Fruit fly (Drosophila melanogaster): Measurements from ENCODE around the gene CG13738.

CG13738 gene

dm6 chr3L:13923332-13924272, 49.7 kb downstream of the CG13738 start (continued):
- 0 out of 3 replicates have a peak, but pooled peaks have one; percentile 48 for TF ChIP-seq C15 (GFP tag; IDR thresholded peaks at IDR 0.05)
- peak; percentile 47 for TF ChIP-seq cwo (GFP tag; optimal IDR thresholded peaks at IDR 0.05)
- TF ChIP-seq ken (GFP tag; IDR thresholded peaks at IDR 0.05) = peak; percentile 13; the same call in 1 of the 3 replicates
- TF ChIP-seq HLH3B (GFP tag; IDR thresholded peaks at IDR 0.05) = peak; percentile 59; the same call in 1 of the 2 replicates
- peak in 1 of 2 experiments; percentile 29 for TF ChIP-seq Hr51 (GFP tag; optimal IDR thresholded peaks at IDR 0.05)
- peak; percentile 39 for TF ChIP-seq CG13775 (GFP tag; optimal IDR thresholded peaks at IDR 0.05)
- TF ChIP-seq br (optimal IDR thresholded peaks at IDR 0.05) = no peak
- TF ChIP-seq amos (GFP tag; IDR thresholded peaks at IDR 0.05; ENCODE audit: partially characterized antibody) = no peak
- TF ChIP-seq CG9797 (GFP tag; optimal IDR thresholded peaks at IDR 0.05) = no peak
- TF ChIP-seq eyg (GFP tag; optimal IDR thresholded peaks at IDR 0.05) = no peak
- TF ChIP-seq zen2 (GFP tag; IDR thresholded peaks at IDR 0.05; ENCODE audit: partially characterized antibody) = no peak
- TF ChIP-seq Deaf1 (tag; optimal IDR thresholded peaks at IDR 0.05) = peak; percentile 33
- TF ChIP-seq dan (GFP tag; IDR thresholded peaks at IDR 0.05) = no peak
- peak; percentile 78 for TF ChIP-seq Ptx1 (GFP tag; IDR thresholded peaks at IDR 0.05)
- TF ChIP-seq CG12219 (GFP tag; optimal IDR thresholded peaks at IDR 0.05) = no peak
- TF ChIP-seq CG13424 (tag; optimal IDR thresholded peaks at IDR 0.05) = peak; percentile 32
- TF ChIP-seq bowl (GFP tag; IDR thresholded peaks at IDR 0.05) = no peak
- TF ChIP-seq CG3281 (GFP tag; optimal IDR thresholded peaks at IDR 0.05) = peak; percentile 78
- TF ChIP-seq ato (GFP tag; IDR thresholded peaks at IDR 0.05; ENCODE audit: partially characterized antibody) = no peak
- TF ChIP-seq luna (GFP tag; optimal IDR thresholded peaks at IDR 0.05) = no peak
- TF ChIP-seq CG17328 (GFP tag; IDR thresholded peaks at IDR 0.05) = peak; percentile 35; the same call in 1 of the 2 replicates
- no peak for TF ChIP-seq CG9609 (GFP tag; optimal IDR thresholded peaks at IDR 0.05)
- no peak for TF ChIP-seq CG14965 (GFP tag; optimal IDR thresholded peaks at IDR 0.05; ENCODE audit: borderline replicate concordance)
- no peak for TF ChIP-seq CG8290 (GFP tag; optimal IDR thresholded peaks at IDR 0.05)
- no peak for TF ChIP-seq CG8290 (tag; optimal IDR thresholded peaks at IDR 0.05)
- TF ChIP-seq Fer1 (GFP tag; optimal IDR thresholded peaks at IDR 0.05) = peak; percentile 41
- TF ChIP-seq Blimp-1 (GFP tag; optimal IDR thresholded peaks at IDR 0.05) = peak; percentile 74
- peak; percentile 52 for TF ChIP-seq Abd-B (GFP tag; optimal IDR thresholded peaks at IDR 0.05)
- peak; percentile 49 for TF ChIP-seq dmrt99B (tag; optimal IDR thresholded peaks at IDR 0.05)
- TF ChIP-seq mam (GFP tag; optimal IDR thresholded peaks at IDR 0.05) = peak; percentile 33
- TF ChIP-seq CG15011 (GFP tag; optimal IDR thresholded peaks at IDR 0.05) = no peak
- peak; percentile 4 for TF ChIP-seq CG9437 (GFP tag; optimal IDR thresholded peaks at IDR 0.05)
- TF ChIP-seq CG32772 (GFP tag; IDR thresholded peaks at IDR 0.05) = peak; percentile 68
- TF ChIP-seq CG13123 (GFP tag; optimal IDR thresholded peaks at IDR 0.05) = no peak
- peak; percentile 39 for TF ChIP-seq CG4820 (GFP tag; optimal IDR thresholded peaks at IDR 0.05)
- peak; percentile 50 for TF ChIP-seq CG8388 (GFP tag; optimal IDR thresholded peaks at IDR 0.05)
- TF ChIP-seq Rfx (GFP tag; IDR thresholded peaks at IDR 0.05) = peak; percentile 91
- 0 out of 3 replicates have a peak, but pooled peaks have one; percentile 16 for TF ChIP-seq gce (GFP tag; IDR thresholded peaks at IDR 0.05)
- TF ChIP-seq CG8924 (tag; optimal IDR thresholded peaks at IDR 0.05) = peak; percentile 23
- no peak for TF ChIP-seq wor (GFP tag; IDR thresholded peaks at IDR 0.05)
- TF ChIP-seq hbn (GFP tag; IDR thresholded peaks at IDR 0.05; ENCODE audit: partially characterized antibody) = no peak
- peak; percentile 67; the same call in 1 of the 2 replicates for TF ChIP-seq sim (GFP tag; IDR thresholded peaks at IDR 0.05)
- TF ChIP-seq CG9215 (GFP tag; IDR thresholded peaks at IDR 0.05) = peak; percentile 71
- peak; percentile 49 for TF ChIP-seq Six4 (GFP tag; optimal IDR thresholded peaks at IDR 0.05)
- no peak for TF ChIP-seq pum (GFP tag; optimal IDR thresholded peaks at IDR 0.05)
- TF ChIP-seq bsh (GFP tag; optimal IDR thresholded peaks at IDR 0.05) = peak in 1 of 2 experiments; percentile 70
- TF ChIP-seq Oaz (GFP tag; IDR thresholded peaks at IDR 0.05) = 0 out of 2 replicates have a peak, but pooled peaks have one; percentile 8
- 0 out of 2 replicates have a peak, but pooled peaks have one; percentile 13 for TF ChIP-seq CG17612 (GFP tag; IDR thresholded peaks at IDR 0.05)

Data from whole organism, embryonic.